Fruit fly (Drosophila melanogaster) whole organism, pupa: ENCODE measurements around the gene Fit1.

Experiments used
- CG12605 ChIP-seq: fragments of 200-800 bp; sonication (Bioruptor generic); IDR thresholded peaks from 2 replicates; pipeline ENCODE4 v1.3.6; 2022; ENCODE audit warnings: missing biosample characterization, missing genetic modification characterization
- CG13204 ChIP-seq: fragments of 200-800 bp; sonication (Bioruptor generic); optimal IDR thresholded peaks from 2 replicates; lab custom pipeline; 2018; ENCODE audit warnings: missing biosample characterization, mild to moderate bottlenecking, missing genetic modification characterization, moderate library complexity
- CG15710 ChIP-seq: fragments of 200-800 bp; sonication (Bioruptor generic); optimal IDR thresholded peaks from 2 replicates; lab custom pipeline; 2018; ENCODE audit warnings: missing biosample characterization, mild to moderate bottlenecking, missing genetic modification characterization, moderate library complexity
- Ets98B ChIP-seq: fragments of 200-800 bp; sonication (Bioruptor generic); IDR thresholded peaks from 2 replicates; pipeline ENCODE4 v1.3.6; 2022; ENCODE audit warnings: missing biosample characterization, missing genetic modification characterization

DNA sequence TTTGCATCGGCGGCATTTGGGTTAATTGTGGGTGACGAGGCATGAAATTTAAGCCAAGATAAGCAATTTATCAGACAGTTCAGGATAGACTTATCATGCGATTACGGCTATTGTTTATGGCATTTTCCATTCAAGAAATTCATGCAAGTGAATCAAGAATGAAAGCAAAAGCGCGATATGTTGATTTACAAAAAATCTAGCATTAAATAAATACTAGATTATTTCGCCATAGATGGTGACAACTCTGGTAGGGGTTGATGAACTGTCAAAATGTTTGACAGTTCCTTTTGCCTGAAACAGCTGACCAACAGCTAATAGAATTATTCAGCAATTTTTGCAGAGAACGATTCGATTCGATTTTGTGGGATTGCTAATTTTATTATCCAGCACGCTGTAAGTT, 34.3 kb upstream of the Fit1 start, which contains the start of gene CG32259:
- no peak for TF ChIP-seq Ets98B (GFP tag; lab: Robert Waterston, UW)
- TF ChIP-seq CG13204 (GFP tag; lab: Kevin White, UChicago), result no peak
- TF ChIP-seq CG15710 (tag; lab: Kevin White, UChicago), result no peak
- no peak for TF ChIP-seq CG12605
